Fruit fly (Drosophila melanogaster) whole organism, embryonic: ENCODE data around the gene yellow-e3.

Experiments used
- ATbp ChIP-seq: fragments of 200-800 bp; sonication (Bioruptor generic); optimal IDR thresholded peaks from 2 replicates; lab custom pipeline; 2017; ENCODE audit warnings: missing biosample characterization, mild to moderate bottlenecking, missing genetic modification characterization, missing genetic modification reagents
- CG10462 ChIP-seq: fragments of 200-800 bp; sonication (Bioruptor generic); optimal IDR thresholded peaks from 2 replicates; lab custom pipeline; 2016; ENCODE audit warnings: missing biosample characterization, missing genetic modification characterization
- CG10565 ChIP-seq: fragments of 200-800 bp; sonication (Bioruptor generic); optimal IDR thresholded peaks from 3 replicates; lab custom pipeline; 2016; ENCODE audit warnings: missing biosample characterization, mild to moderate bottlenecking, missing genetic modification characterization
- CG12236 ChIP-seq: fragments of 200-800 bp; sonication (Bioruptor generic); optimal IDR thresholded peaks from 2 replicates; lab custom pipeline; 2016; ENCODE audit warnings: missing biosample characterization, missing genetic modification characterization
- CG12942 ChIP-seq: fragments of 200-800 bp; sonication (Bioruptor generic); optimal IDR thresholded peaks from 3 replicates; lab custom pipeline; 2016; ENCODE audit warnings: missing biosample characterization, missing genetic modification characterization
- CG18011 ChIP-seq: fragments of 200-800 bp; sonication (Bioruptor generic); optimal IDR thresholded peaks from 2 replicates; lab custom pipeline; 2017; ENCODE audit warnings: missing biosample characterization, missing genetic modification characterization, mild to moderate bottlenecking, moderate library complexity, missing genotype
- CG18599 ChIP-seq: fragments of 200-800 bp; sonication (Bioruptor generic); optimal IDR thresholded peaks from 3 replicates; lab custom pipeline; 2017; ENCODE audit warnings: missing biosample characterization, missing genetic modification characterization, mild to moderate bottlenecking, moderate library complexity, missing genetic modification reagents
- CG31365 ChIP-seq: fragments of 200-800 bp; sonication (Bioruptor generic); optimal IDR thresholded peaks from 2 replicates; lab custom pipeline; 2018; ENCODE audit warnings: missing biosample characterization, mild to moderate bottlenecking, missing genetic modification characterization
- CG34376 ChIP-seq: fragments of 200-800 bp; sonication (Bioruptor generic); optimal IDR thresholded peaks from 2 replicates; lab custom pipeline; 2018; ENCODE audit warnings: missing biosample characterization, mild to moderate bottlenecking, missing genetic modification characterization
- CG6813 ChIP-seq: fragments of 200-800 bp; sonication (Bioruptor generic); optimal IDR thresholded peaks from 2 replicates; lab custom pipeline; 2017; ENCODE audit warnings: missing biosample characterization, missing genetic modification characterization, mild to moderate bottlenecking, moderate library complexity, missing genetic modification reagents
- CG7786 ChIP-seq: fragments of 200-800 bp; sonication (Bioruptor generic); optimal IDR thresholded peaks from 2 replicates; lab custom pipeline; 2016; ENCODE audit warnings: missing biosample characterization, missing genetic modification characterization
- CG8089 ChIP-seq: fragments of 200-800 bp; sonication (Bioruptor generic); optimal IDR thresholded peaks from 3 replicates; lab custom pipeline; 2016; ENCODE audit warnings: missing biosample characterization, missing genetic modification characterization
- CG8290 ChIP-seq, 3 experiments: fragments of 200-800 bp; sonication (Bioruptor generic); optimal IDR thresholded peaks; 2 replicates each; lab custom pipeline; 2016 to 2019; ENCODE audit warnings: missing biosample characterization in 3 of 3, missing genetic modification characterization in 3 of 3, mild to moderate bottlenecking in 2 of 3, moderate library complexity in 1 of 3
- CHES-1-like ChIP-seq: fragments of 200-800 bp; sonication (Bioruptor generic); optimal IDR thresholded peaks from 2 replicates; lab custom pipeline; 2016; ENCODE audit warnings: missing biosample characterization, missing genetic modification characterization
- D19A ChIP-seq: fragments of 200-800 bp; optimal IDR thresholded peaks from 3 replicates; lab custom pipeline; 2019; ENCODE audit warnings: missing biosample characterization, mild to moderate bottlenecking, missing genetic modification characterization, moderate library complexity
- Doc3 ChIP-seq: fragments of 200-800 bp; sonication (Bioruptor generic); IDR thresholded peaks from 3 replicates; pipeline ENCODE4 v1.3.6; 2022; ENCODE audit warnings: missing biosample characterization, missing genetic modification characterization; ENCODE audit not compliant: partially characterized antibody
- E2f1 ChIP-seq: fragments of 200-800 bp; sonication (Bioruptor generic); IDR thresholded peaks from 2 replicates; pipeline ENCODE4 v1.3.6; 2022; ENCODE audit warnings: missing biosample characterization, missing genetic modification characterization
- Ets97D ChIP-seq: fragments of 200-800 bp; sonication (Bioruptor generic); optimal IDR thresholded peaks from 3 replicates; lab custom pipeline; 2016; ENCODE audit warnings: missing biosample characterization, missing genetic modification characterization
- Fer3 ChIP-seq: fragments of 200-800 bp; sonication (Bioruptor generic); optimal IDR thresholded peaks from 2 replicates; lab custom pipeline; 2018; ENCODE audit warnings: missing biosample characterization, mild to moderate bottlenecking, missing genetic modification characterization, moderate library complexity
- HHEX ChIP-seq: fragments of 200-800 bp; sonication (Bioruptor generic); optimal IDR thresholded peaks from 3 replicates; lab custom pipeline; 2017; ENCODE audit warnings: missing biosample characterization, mild to moderate bottlenecking, missing genetic modification characterization, missing genetic modification reagents
- Lim3 ChIP-seq: fragments of 200-800 bp; sonication (Bioruptor generic); IDR thresholded peaks from 2 replicates; pipeline ENCODE4 v1.3.6; 2022; ENCODE audit warnings: missing biosample characterization, missing genetic modification characterization
- NfI ChIP-seq: fragments of 200-800 bp; sonication (Bioruptor generic); optimal IDR thresholded peaks from 3 replicates; lab custom pipeline; 2018; ENCODE audit warnings: missing biosample characterization, mild to moderate bottlenecking, missing genetic modification characterization, moderate library complexity
- PHDP ChIP-seq: fragments of 200-800 bp; sonication (Bioruptor generic); optimal IDR thresholded peaks from 3 replicates; lab custom pipeline; 2018; ENCODE audit warnings: missing biosample characterization, mild to moderate bottlenecking, missing genetic modification characterization, moderate library complexity
- Ptx1 ChIP-seq: fragments of 200-800 bp; sonication (Bioruptor generic); IDR thresholded peaks from 2 replicates; pipeline ENCODE4 v1.3.6; 2022; ENCODE audit warnings: missing biosample characterization, missing genetic modification characterization
- Rfx ChIP-seq: fragments of 200-800 bp; sonication (Bioruptor generic); IDR thresholded peaks from 2 replicates; pipeline ENCODE4 v1.3.6; 2022; ENCODE audit warnings: missing biosample characterization, missing genetic modification characterization
- Rx ChIP-seq: fragments of 200-800 bp; sonication (Bioruptor generic); IDR thresholded peaks from 2 replicates; pipeline ENCODE4 v1.3.6; 2022; ENCODE audit warnings: missing biosample characterization, missing genetic modification characterization
- Ssrp ChIP-seq: fragments of 200-800 bp; sonication (Bioruptor generic); optimal IDR thresholded peaks from 2 replicates; lab custom pipeline; 2018; ENCODE audit warnings: missing biosample characterization, mild to moderate bottlenecking, missing genetic modification characterization, moderate library complexity
- Stat92E ChIP-seq, 3 experiments: fragments of >200 bp in 2 of 3; fragments of 200-800 bp in 1 of 3; sonication (Bioruptor generic) in 1 of 3; optimal IDR thresholded peaks; 2 replicates each; lab custom pipeline; 2017 to 2019; ENCODE audit warnings: missing biosample characterization in 3 of 3, missing genetic modification characterization in 3 of 3, mild to moderate bottlenecking in 1 of 3, moderate library complexity in 1 of 3
- Xbp1 ChIP-seq: fragments of 200-800 bp; sonication (Bioruptor generic); optimal IDR thresholded peaks from 3 replicates; lab custom pipeline; 2016; ENCODE audit warnings: missing biosample characterization, mild to moderate bottlenecking, missing genetic modification characterization
- br ChIP-seq: fragments of >200 bp; optimal IDR thresholded peaks from 2 replicates; lab custom pipeline; 2017
- bsh ChIP-seq, 2 experiments: fragments of 200-800 bp; sonication (Bioruptor generic); optimal IDR thresholded peaks; 2 replicates each; lab custom pipeline; 2017 to 2018; ENCODE audit warnings: mild to moderate bottlenecking in 2 of 2, missing biosample characterization in 2 of 2, missing genetic modification characterization in 2 of 2, moderate library complexity in 1 of 2
- dan ChIP-seq: fragments of 200-800 bp; sonication (Bioruptor generic); IDR thresholded peaks from 2 replicates; pipeline ENCODE4 v1.3.6; 2022; ENCODE audit warnings: missing biosample characterization, missing genetic modification characterization
- dm ChIP-seq: fragments of 200-800 bp; sonication (Bioruptor generic); optimal IDR thresholded peaks from 3 replicates; lab custom pipeline; 2016; ENCODE audit warnings: missing biosample characterization, missing genetic modification characterization
- fd64A ChIP-seq: fragments of 200-800 bp; sonication (Bioruptor generic); optimal IDR thresholded peaks from 3 replicates; lab custom pipeline; 2018; ENCODE audit warnings: missing biosample characterization, mild to moderate bottlenecking, missing genetic modification characterization
- fu2 ChIP-seq: fragments of 200-800 bp; sonication (Bioruptor generic); optimal IDR thresholded peaks from 2 replicates; lab custom pipeline; 2016; ENCODE audit warnings: missing biosample characterization, missing genetic modification characterization
- gsb-n ChIP-seq: fragments of 200-800 bp; sonication (Bioruptor generic); optimal IDR thresholded peaks from 3 replicates; lab custom pipeline; 2018; ENCODE audit warnings: missing biosample characterization, mild to moderate bottlenecking, missing genetic modification characterization
- hkb ChIP-seq, 2 experiments: fragments of 200-800 bp in 1 of 2; fragments of >200 bp in 1 of 2; sonication (Bioruptor generic) in 1 of 2; IDR thresholded peaks in 1 of 2; optimal IDR thresholded peaks in 1 of 2; 2 replicates each; pipeline versions ENCODE4 v1.3.6 to Lab custom; 2017 to 2022; ENCODE audit warnings: missing biosample characterization in 1 of 2, missing genetic modification characterization in 1 of 2
- ind ChIP-seq: fragments of 200-800 bp; sonication (Bioruptor generic); optimal IDR thresholded peaks from 3 replicates; lab custom pipeline; 2016; ENCODE audit warnings: missing biosample characterization, missing genetic modification characterization
- kay ChIP-seq: fragments of 200-800 bp; sonication (Bioruptor generic); optimal IDR thresholded peaks from 2 replicates; lab custom pipeline; 2016; ENCODE audit warnings: missing biosample characterization, missing genetic modification characterization
- mam ChIP-seq: fragments of 200-800 bp; sonication (Bioruptor generic); optimal IDR thresholded peaks from 3 replicates; lab custom pipeline; 2016; ENCODE audit warnings: missing biosample characterization, missing genetic modification characterization
- nerfin-1 ChIP-seq: fragments of 200-800 bp; sonication (Bioruptor generic); optimal IDR thresholded peaks from 3 replicates; lab custom pipeline; 2019; ENCODE audit warnings: missing biosample characterization, mild to moderate bottlenecking, missing genetic modification characterization, moderate library complexity
- nmo ChIP-seq: fragments of 200-800 bp; sonication (Bioruptor generic); optimal IDR thresholded peaks from 2 replicates; lab custom pipeline; 2018; ENCODE audit warnings: missing biosample characterization, mild to moderate bottlenecking, missing genetic modification characterization, moderate library complexity
- onecut ChIP-seq: fragments of 200-800 bp; sonication (Bioruptor generic); IDR thresholded peaks from 2 replicates; pipeline ENCODE4 v1.3.6; 2022; ENCODE audit warnings: missing biosample characterization, missing genetic modification characterization
- psq ChIP-seq: fragments of 200-800 bp; sonication (Bioruptor generic); optimal IDR thresholded peaks from 2 replicates; lab custom pipeline; 2017; ENCODE audit warnings: missing biosample characterization, missing genetic modification characterization
- sc ChIP-seq, 3 experiments: fragments of >200 bp in 2 of 3; fragments of 200-800 bp in 1 of 3; sonication (Bioruptor generic) in 1 of 3; optimal IDR thresholded peaks; 2 replicates in 2 of 3; 3 replicates in 1 of 3; lab custom pipeline; 2017; ENCODE audit warnings: mild to moderate bottlenecking in 1 of 3, missing biosample characterization in 1 of 3, missing genetic modification characterization in 1 of 3, missing genetic modification reagents in 1 of 3
- ssp ChIP-seq: fragments of 200-800 bp; sonication (Bioruptor generic); IDR thresholded peaks from 2 replicates; pipeline ENCODE4 v1.3.6; 2022; ENCODE audit warnings: missing biosample characterization, missing genetic modification characterization
- toy ChIP-seq: fragments of 200-800 bp; sonication (Bioruptor generic); IDR thresholded peaks from 2 replicates; pipeline ENCODE4 v1.3.6; 2022; ENCODE audit warnings: missing biosample characterization, missing genetic modification characterization
- trem ChIP-seq: fragments of 200-800 bp; optimal IDR thresholded peaks from 3 replicates; lab custom pipeline; 2019; ENCODE audit warnings: missing biosample characterization, mild to moderate bottlenecking, missing genetic modification characterization, moderate library complexity
- vvl ChIP-seq: fragments of 200-800 bp; sonication (Bioruptor generic); IDR thresholded peaks from 2 replicates; pipeline ENCODE4 v1.3.6; 2022; ENCODE audit warnings: missing biosample characterization, missing genetic modification characterization

yellow-e3 gene

dm6 chr3R:13433623-13434022, 29.0 kb upstream of the yellow-e3 start (continued):
- TF ChIP-seq CG18599 (peak; percentile 64), vvl (GFP tag; lab: Robert Waterston, UW) (peak; percentile 88), CG31365 (peak; percentile 37), HHEX (GFP tag; lab: Kevin White, UChicago) (peak; percentile 70), Fer3 (tag; lab: Kevin White, UChicago) (peak; percentile 63), onecut (peak; percentile 47), CG10565 (GFP tag; lab: Kevin White, UChicago) (no peak), CG12942 (GFP tag; lab: Kevin White, UChicago) (peak; percentile 70), ind (GFP tag; lab: Kevin White, UChicago) (peak; percentile 65), Rx (GFP tag; lab: Robert Waterston, UW) (no peak), toy (0 out of 2 replicates have a peak, but pooled peaks have one; percentile 50), mam (GFP tag; lab: Kevin White, UChicago) (peak; percentile 50), Lim3 (GFP tag; lab: Robert Waterston, UW) (peak; percentile 29; the same call in 1 of the 2 replicates), ATbp (peak; percentile 71), fu2 (GFP tag; lab: Kevin White, UChicago) (peak; percentile 20), Ets97D (peak; percentile 3), Ptx1 (GFP tag; lab: Robert Waterston, UW) (peak; percentile 62), E2f1 (GFP tag; lab: Robert Waterston, UW) (peak; percentile 63), nerfin-1 (tag; lab: Kevin White, UChicago) (peak; percentile 74), PHDP (tag; lab: Kevin White, UChicago) (peak; percentile 96), Stat92E (GFP tag; optimal IDR thresholded peaks at IDR 0.05; lab: Kevin White, UChicago) (no peak), Xbp1 (GFP tag; lab: Kevin White, UChicago) (peak; percentile 77), br (no peak), CG12236 (GFP tag; lab: Kevin White, UChicago) (peak; percentile 67), CG10462 (GFP tag; lab: Kevin White, UChicago) (peak; percentile 72), CG6813 (GFP tag; lab: Kevin White, UChicago) (peak; percentile 78), gsb-n (tag; lab: Kevin White, UChicago) (peak; percentile 83), CG18011 (GFP tag; lab: Kevin White, UChicago) (peak; percentile 75), dan (GFP tag; lab: Robert Waterston, UW) (no peak), ssp (GFP tag; lab: Robert Waterston, UW) (no peak; the same call in 1 of the 2 replicates), CHES-1-like (peak; percentile 56), kay (GFP tag; lab: Kevin White, UChicago) (peak; percentile 23), CG7786 (GFP tag; lab: Kevin White, UChicago) (peak; percentile 34), dm (GFP tag; lab: Kevin White, UChicago) (peak; percentile 19), bsh (GFP tag; optimal IDR thresholded peaks at IDR 0.05; lab: Kevin White, UChicago) (peak; percentile 77 to 91), sc (optimal IDR thresholded peaks at IDR 0.05; lab: Kevin White, UChicago) (no peak), sc (GFP tag; optimal IDR thresholded peaks at IDR 0.05; lab: Kevin White, UChicago) (peak; percentile 64), CG34376 (peak; percentile 12), psq (GFP tag; lab: Kevin White, UChicago) (peak; percentile 53), D19A (peak; percentile 78), hkb (optimal IDR thresholded peaks at IDR 0.05; lab: Kevin White, UChicago) (no peak), hkb (GFP tag; IDR thresholded peaks at IDR 0.05; lab: Robert Waterston, UW) (peak; percentile 88), Rfx (peak; percentile 75), nmo (GFP tag; lab: Kevin White, UChicago) (peak; percentile 70), NfI (GFP tag; lab: Kevin White, UChicago) (peak; percentile 89), trem (peak; percentile 74), CG8290 (GFP tag; optimal IDR thresholded peaks at IDR 0.05; lab: Kevin White, UChicago) (peak; percentile 41), CG8290 (tag; optimal IDR thresholded peaks at IDR 0.05; lab: Kevin White, UChicago) (peak in 1 of 2 experiments; percentile 72), CG8089 (GFP tag; lab: Kevin White, UChicago) (peak; percentile 49), Ssrp (tag; lab: Kevin White, UChicago) (peak; percentile 86), Doc3 (GFP tag; lab: Robert Waterston, UW) (no peak), fd64A (peak; percentile 31)
